Fruit fly (Drosophila melanogaster) whole organism, embryonic: Measurements from ENCODE around the gene Ifrd1.

Experiments used
- ATbp ChIP-seq: fragments of 200-800 bp; sonication (Bioruptor generic); optimal IDR thresholded peaks from 2 replicates; lab custom pipeline; 2017; ENCODE audit warnings: missing biosample characterization, mild to moderate bottlenecking, missing genetic modification characterization, missing genetic modification reagents
- Awh ChIP-seq: fragments of 200-800 bp; sonication (Bioruptor generic); IDR thresholded peaks from 2 replicates; pipeline ENCODE4, ENCODE4 v1.3.6; 2022; ENCODE audit warnings: missing biosample characterization, missing genetic modification characterization
- B-H2 ChIP-seq: fragments of 200-800 bp; sonication (Bioruptor generic); optimal IDR thresholded peaks from 2 replicates; lab custom pipeline; 2018; ENCODE audit warnings: missing biosample characterization, mild to moderate bottlenecking, missing genetic modification characterization
- CG10267 ChIP-seq: fragments of 200-800 bp; sonication (Bioruptor generic); optimal IDR thresholded peaks from 2 replicates; lab custom pipeline; 2018; ENCODE audit warnings: missing biosample characterization, mild to moderate bottlenecking, missing genetic modification characterization, moderate library complexity
- CG11247 ChIP-seq: fragments of 200-800 bp; sonication (Bioruptor generic); IDR thresholded peaks from 2 replicates; pipeline ENCODE4 v1.3.6; 2022; ENCODE audit warnings: missing biosample characterization, missing genetic modification characterization
- CG11696 ChIP-seq: fragments of 200-800 bp; sonication (Bioruptor generic); IDR thresholded peaks from 2 replicates; pipeline ENCODE4 v1.3.6; 2022; ENCODE audit warnings: missing biosample characterization, missing genetic modification characterization
- CG14014 ChIP-seq: fragments of 200-800 bp; sonication (Bioruptor generic); IDR thresholded peaks from 2 replicates; pipeline ENCODE4 v1.3.6; 2022; ENCODE audit warnings: missing biosample characterization, missing genetic modification characterization
- CG15269 ChIP-seq: fragments of 200-800 bp; sonication (Bioruptor generic); optimal IDR thresholded peaks from 2 replicates; lab custom pipeline; 2018; ENCODE audit warnings: missing biosample characterization, mild to moderate bottlenecking, missing genetic modification characterization, moderate library complexity
- CG15479 ChIP-seq: fragments of 200-800 bp; sonication (Bioruptor generic); optimal IDR thresholded peaks from 3 replicates; lab custom pipeline; 2019; ENCODE audit warnings: missing biosample characterization, mild to moderate bottlenecking, missing genetic modification characterization, moderate library complexity
- CG1603 ChIP-seq: fragments of 200-800 bp; sonication (Bioruptor generic); optimal IDR thresholded peaks from 2 replicates; lab custom pipeline; 2019; ENCODE audit warnings: missing biosample characterization, mild to moderate bottlenecking, missing genetic modification characterization, moderate library complexity
- CG2120 ChIP-seq: fragments of 200-800 bp; sonication (Bioruptor generic); optimal IDR thresholded peaks from 3 replicates; lab custom pipeline; 2016; ENCODE audit warnings: missing biosample characterization, missing genetic modification characterization
- CG2678 ChIP-seq: fragments of 200-800 bp; sonication (Bioruptor generic); optimal IDR thresholded peaks from 3 replicates; lab custom pipeline; 2019; ENCODE audit warnings: missing biosample characterization, mild to moderate bottlenecking, missing genetic modification characterization, moderate library complexity
- CG32767 ChIP-seq: fragments of 200-800 bp; sonication (Bioruptor generic); IDR thresholded peaks from 2 replicates; pipeline ENCODE4 v1.3.6; 2022; ENCODE audit warnings: missing biosample characterization, missing genetic modification characterization
- CG6254 ChIP-seq: fragments of 200-800 bp; sonication (Bioruptor generic); optimal IDR thresholded peaks from 3 replicates; lab custom pipeline; 2017; ENCODE audit warnings: mild to moderate bottlenecking, missing biosample characterization, missing genetic modification reagents, missing genetic modification characterization
- CG6689 ChIP-seq: fragments of 200-800 bp; sonication (Bioruptor generic); IDR thresholded peaks from 2 replicates; pipeline ENCODE4 v1.3.6; 2022; ENCODE audit warnings: missing biosample characterization, missing genetic modification characterization
- CG6791 ChIP-seq: fragments of 200-800 bp; sonication (Bioruptor generic); IDR thresholded peaks from 3 replicates; pipeline ENCODE4 v1.3.6; 2022; ENCODE audit warnings: missing biosample characterization, missing genetic modification characterization; ENCODE audit not compliant: partially characterized antibody
- CG7357 ChIP-seq: fragments of 200-800 bp; sonication (Bioruptor generic); IDR thresholded peaks from 3 replicates; pipeline ENCODE4 v1.3.6; 2022; ENCODE audit warnings: missing biosample characterization, missing genetic modification characterization
- CG7963 ChIP-seq: fragments of 200-800 bp; sonication (Bioruptor generic); IDR thresholded peaks from 3 replicates; pipeline ENCODE4 v1.3.6; 2022; ENCODE audit warnings: missing biosample characterization, missing genetic modification characterization; ENCODE audit not compliant: partially characterized antibody
- CG8388 ChIP-seq: fragments of 200-800 bp; sonication (Bioruptor generic); optimal IDR thresholded peaks from 2 replicates; lab custom pipeline; 2019; ENCODE audit warnings: missing biosample characterization, mild to moderate bottlenecking, missing genetic modification characterization, moderate library complexity
- CG8765 ChIP-seq: fragments of 200-800 bp; sonication (Bioruptor generic); IDR thresholded peaks from 2 replicates; pipeline ENCODE4 v1.3.6; 2022; ENCODE audit warnings: missing biosample characterization, missing genetic modification characterization
- CG8944 ChIP-seq: fragments of 200-800 bp; sonication (Bioruptor generic); optimal IDR thresholded peaks from 3 replicates; lab custom pipeline; 2016; ENCODE audit warnings: missing biosample characterization, missing genetic modification characterization
- CG9797 ChIP-seq: fragments of 200-800 bp; sonication (Bioruptor generic); optimal IDR thresholded peaks from 3 replicates; lab custom pipeline; 2018; ENCODE audit warnings: missing biosample characterization, mild to moderate bottlenecking, missing genetic modification characterization
- CkIIα-i1 ChIP-seq: fragments of 200-800 bp; sonication (Bioruptor generic); IDR thresholded peaks from 2 replicates; pipeline ENCODE4 v1.3.6; 2022; ENCODE audit warnings: missing biosample characterization, missing genetic modification characterization
- Doc2 ChIP-seq: fragments of 200-800 bp; sonication (Bioruptor generic); IDR thresholded peaks from 2 replicates; pipeline ENCODE4 v1.3.6; 2022; ENCODE audit warnings: missing biosample characterization, missing genetic modification characterization
- Eip74EF ChIP-seq, 2 experiments: fragments of 200-800 bp in 1 of 2; fragments of >200 bp in 1 of 2; sonication (Bioruptor generic) in 1 of 2; optimal IDR thresholded peaks; 2 replicates each; lab custom pipeline; 2017 to 2019; ENCODE audit warnings: missing biosample characterization in 2 of 2, missing genetic modification characterization in 2 of 2, mild to moderate bottlenecking in 1 of 2, moderate library complexity in 1 of 2
- Lpt ChIP-seq: fragments of >200 bp; optimal IDR thresholded peaks from 2 replicates; lab custom pipeline; 2018; ENCODE audit warnings: missing biosample characterization, missing genetic modification characterization
- MBD-R2 ChIP-seq: fragments of 200-800 bp; sonication (Bioruptor generic); IDR thresholded peaks from 2 replicates; pipeline ENCODE4 v1.3.6; 2022; ENCODE audit warnings: missing biosample characterization, missing genetic modification characterization
- Mad ChIP-seq: fragments of 200-800 bp; sonication (Bioruptor generic); optimal IDR thresholded peaks from 2 replicates; lab custom pipeline; 2016; ENCODE audit warnings: missing biosample characterization, missing genetic modification characterization
- Nf-YA ChIP-seq: fragments of 200-800 bp; sonication (Bioruptor generic); IDR thresholded peaks from 2 replicates; pipeline ENCODE4 v1.3.6; 2022; ENCODE audit warnings: missing biosample characterization, missing genetic modification characterization
- Oli ChIP-seq: fragments of 200-800 bp; sonication (Bioruptor generic); optimal IDR thresholded peaks from 2 replicates; lab custom pipeline; 2018; ENCODE audit warnings: missing biosample characterization, mild to moderate bottlenecking, missing genetic modification characterization, moderate library complexity
- Opbp ChIP-seq: fragments of 200-800 bp; sonication (Bioruptor generic); IDR thresholded peaks from 3 replicates; pipeline ENCODE4 v1.3.6; 2022; ENCODE audit warnings: missing biosample characterization, missing genetic modification characterization; ENCODE audit not compliant: partially characterized antibody
- Spps ChIP-seq: fragments of 200-800 bp; sonication (Bioruptor generic); optimal IDR thresholded peaks from 2 replicates; lab custom pipeline; 2018; ENCODE audit warnings: missing biosample characterization, mild to moderate bottlenecking, missing genetic modification characterization
- Sry-δ ChIP-seq: fragments of 200-800 bp; sonication (Bioruptor generic); optimal IDR thresholded peaks from 2 replicates; lab custom pipeline; 2016; ENCODE audit warnings: missing biosample characterization, missing genetic modification characterization
- abd-A ChIP-seq: fragments of 200-800 bp; sonication (Bioruptor generic); optimal IDR thresholded peaks from 3 replicates; lab custom pipeline; 2019; ENCODE audit warnings: missing biosample characterization, mild to moderate bottlenecking, missing genetic modification characterization, moderate library complexity
- ara ChIP-seq: fragments of 200-800 bp; sonication (Bioruptor generic); IDR thresholded peaks from 2 replicates; pipeline ENCODE4 v1.3.6; 2022; ENCODE audit warnings: missing biosample characterization, missing genetic modification characterization
- bowl ChIP-seq: fragments of 200-800 bp; sonication (Bioruptor generic); IDR thresholded peaks from 2 replicates; pipeline ENCODE4 v1.3.6; 2022; ENCODE audit warnings: missing biosample characterization, missing genetic modification characterization
- cato ChIP-seq: fragments of 200-800 bp; sonication (Bioruptor generic); optimal IDR thresholded peaks from 2 replicates; lab custom pipeline; 2016; ENCODE audit warnings: missing biosample characterization, missing genetic modification characterization, borderline replicate concordance
- chinmo ChIP-seq: fragments of 200-800 bp; sonication (Bioruptor generic); IDR thresholded peaks from 4 replicates; pipeline ENCODE4 v1.3.6; 2022; ENCODE audit warnings: missing biosample characterization, missing genetic modification characterization; ENCODE audit not compliant: partially characterized antibody
- dmrt99B ChIP-seq: fragments of 200-800 bp; sonication (Bioruptor generic); optimal IDR thresholded peaks from 2 replicates; lab custom pipeline; 2018; ENCODE audit warnings: missing biosample characterization, mild to moderate bottlenecking, missing genetic modification characterization, moderate library complexity
- fu2 ChIP-seq: fragments of 200-800 bp; sonication (Bioruptor generic); optimal IDR thresholded peaks from 2 replicates; lab custom pipeline; 2016; ENCODE audit warnings: missing biosample characterization, missing genetic modification characterization
- kay ChIP-seq: fragments of 200-800 bp; sonication (Bioruptor generic); optimal IDR thresholded peaks from 2 replicates; lab custom pipeline; 2016; ENCODE audit warnings: missing biosample characterization, missing genetic modification characterization
- lbe ChIP-seq: fragments of 200-800 bp; sonication (Bioruptor generic); optimal IDR thresholded peaks from 2 replicates; lab custom pipeline; 2016; ENCODE audit warnings: missing biosample characterization, mild to moderate bottlenecking, missing genetic modification characterization
- lola ChIP-seq, 3 experiments: fragments of >200 bp in 2 of 3; fragments of 200-800 bp in 1 of 3; sonication (Bioruptor generic) in 1 of 3; optimal IDR thresholded peaks; 2 replicates each; lab custom pipeline; 2017 to 2019; ENCODE audit warnings: missing biosample characterization in 3 of 3, missing genetic modification characterization in 3 of 3, mild to moderate bottlenecking in 1 of 3, moderate library complexity in 1 of 3
- mirr ChIP-seq: fragments of 200-800 bp; sonication (Bioruptor generic); optimal IDR thresholded peaks from 3 replicates; lab custom pipeline; 2018; ENCODE audit warnings: missing biosample characterization, mild to moderate bottlenecking, missing genetic modification characterization
- sim ChIP-seq: fragments of 200-800 bp; sonication (Bioruptor generic); IDR thresholded peaks from 2 replicates; pipeline ENCODE4 v1.3.6; 2022; ENCODE audit warnings: missing biosample characterization, missing genetic modification characterization
- sisA ChIP-seq: fragments of 200-800 bp; sonication (Bioruptor generic); IDR thresholded peaks from 2 replicates; pipeline ENCODE4 v1.3.6; 2022; ENCODE audit warnings: missing biosample characterization, missing genetic modification characterization
- slp2 ChIP-seq: fragments of 200-800 bp; sonication (Bioruptor generic); optimal IDR thresholded peaks from 2 replicates; lab custom pipeline; 2016; ENCODE audit warnings: missing biosample characterization, missing genetic modification characterization
- so ChIP-seq: fragments of 200-800 bp; sonication (Bioruptor generic); IDR thresholded peaks from 3 replicates; pipeline ENCODE4 v1.3.6; 2022; ENCODE audit warnings: missing biosample characterization, missing genetic modification characterization
- ssp ChIP-seq: fragments of 200-800 bp; sonication (Bioruptor generic); IDR thresholded peaks from 2 replicates; pipeline ENCODE4 v1.3.6; 2022; ENCODE audit warnings: missing biosample characterization, missing genetic modification characterization
- tna ChIP-seq: fragments of 200-800 bp; sonication (Bioruptor generic); IDR thresholded peaks from 2 replicates; pipeline ENCODE4 v1.3.6; 2022; ENCODE audit warnings: missing biosample characterization, missing genetic modification characterization; ENCODE audit not compliant: partially characterized antibody
- wor ChIP-seq: fragments of 200-800 bp; sonication (Bioruptor generic); IDR thresholded peaks from 2 replicates; pipeline ENCODE4 v1.3.6; 2022; ENCODE audit warnings: missing biosample characterization, missing genetic modification characterization

The Ifrd1 gene

DNA sequence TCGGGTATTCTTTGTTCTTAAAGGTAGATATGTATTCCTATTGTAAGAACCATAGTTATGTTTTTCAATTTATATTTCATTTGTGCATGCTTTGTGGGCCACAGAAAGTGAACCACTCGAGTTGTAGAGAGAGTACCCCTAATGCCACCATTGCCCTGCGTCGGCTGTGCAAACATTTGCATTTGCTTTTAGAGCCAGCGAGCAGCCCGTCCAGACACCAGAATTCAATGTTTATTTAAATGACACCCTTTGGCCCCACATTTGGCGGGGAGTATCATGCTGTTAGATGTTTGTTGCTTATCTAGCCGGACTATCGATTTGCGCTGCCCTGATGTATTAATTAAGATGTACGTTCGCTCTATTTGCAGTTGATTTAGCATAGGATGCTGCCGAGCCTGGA is 9.7 kb downstream of the Ifrd1 start (continued):
- TF ChIP-seq Opbp (GFP tag; lab: Robert Waterston, UW) (no peak), CG2678 (tag; lab: Kevin White, UChicago) (peak; percentile 34), chinmo (GFP tag; lab: Robert Waterston, UW) (no peak), CG11247 (GFP tag; lab: Robert Waterston, UW) (no peak), MBD-R2 (GFP tag; lab: Robert Waterston, UW) (no peak), cato (GFP tag; lab: Kevin White, UChicago) (no peak), CG11696 (GFP tag; lab: Robert Waterston, UW) (no peak), CG6791 (GFP tag; lab: Robert Waterston, UW) (no peak), Eip74EF (GFP tag; optimal IDR thresholded peaks at IDR 0.05; lab: Kevin White, UChicago) (no peak), so (no peak), CG9797 (GFP tag; lab: Kevin White, UChicago) (no peak), Lpt (no peak), CG7963 (GFP tag; lab: Robert Waterston, UW) (no peak), CG8765 (GFP tag; lab: Robert Waterston, UW) (no peak), dmrt99B (tag; lab: Kevin White, UChicago) (no peak), fu2 (GFP tag; lab: Kevin White, UChicago) (no peak), lbe (no peak), B-H2 (GFP tag; lab: Kevin White, UChicago) (no peak), CG6254 (GFP tag; lab: Kevin White, UChicago) (peak; percentile 22), CG32767 (GFP tag; lab: Robert Waterston, UW) (no peak), kay (GFP tag; lab: Kevin White, UChicago) (no peak), CG7357 (GFP tag; lab: Robert Waterston, UW) (no peak), ATbp (GFP tag; lab: Kevin White, UChicago) (peak; percentile 70), CG10267 (no peak), Oli (tag; lab: Kevin White, UChicago) (no peak), CkIIα-i1 (GFP tag; lab: Robert Waterston, UW) (no peak), abd-A (no peak), bowl (GFP tag; lab: Robert Waterston, UW) (no peak), CG14014 (GFP tag; lab: Robert Waterston, UW) (peak; percentile 11; the same call in 1 of the 2 replicates), CG1603 (tag; lab: Kevin White, UChicago) (peak; percentile 48), CG15269 (tag; lab: Kevin White, UChicago) (no peak), Doc2 (GFP tag; lab: Robert Waterston, UW) (no peak), tna (GFP tag; lab: Robert Waterston, UW) (no peak), Awh (GFP tag; lab: Robert Waterston, UW) (peak; percentile 24; the same call in 1 of the 2 replicates), Spps (tag; lab: Kevin White, UChicago) (no peak), sim (no peak), Mad (GFP tag; lab: Kevin White, UChicago) (no peak), sisA (GFP tag; lab: Robert Waterston, UW) (no peak), CG8388 (no peak), slp2 (GFP tag; lab: Kevin White, UChicago) (no peak), wor (GFP tag; lab: Robert Waterston, UW) (no peak), ara (GFP tag; lab: Robert Waterston, UW) (0 out of 2 replicates have a peak, but pooled peaks have one; percentile 34), lola (GFP tag; optimal IDR thresholded peaks at IDR 0.05; lab: Kevin White, UChicago) (no peak), CG15479 (no peak), CG6689 (GFP tag; lab: Robert Waterston, UW) (no peak), CG8944 (no peak), Sry-δ (GFP tag; lab: Kevin White, UChicago) (no peak), Nf-YA (GFP tag; lab: Robert Waterston, UW) (no peak), ssp (no peak), mirr (GFP tag; lab: Kevin White, UChicago) (peak; percentile 14), CG2120 (GFP tag; lab: Kevin White, UChicago) (no peak)
